Worm (Caenorhabditis elegans) whole organism, young adult: Measurements from ENCODE around the gene F54B11.5.
A peak's percentile ranks its signal among the peaks of the same experiment; 100 is the strongest.

Source experiments
- B0035.1 ChIP-seq: sonication (generic microtip); optimal IDR thresholded peaks from 2 replicates; lab custom pipeline; 2016; ENCODE audit warnings: missing genetic modification characterization, mild to moderate bottlenecking, missing compliant biosample characterization, missing genotype, missing genetic modification reagents
- B0336.3 ChIP-seq: fragments of 200-800 bp; sonication (Bioruptor generic); IDR thresholded peaks from 2 replicates; pipeline ENCODE4 v1.3.6; 2022; ENCODE audit warnings: missing genetic modification characterization, missing compliant biosample characterization
- C06A6.2 ChIP-seq: fragments of 200-800 bp; sonication (Bioruptor generic); conservative IDR thresholded peaks from 2 replicates; pipeline ENCODE4 v1.3.6; 2022; ENCODE audit warnings: missing genetic modification characterization, missing compliant biosample characterization
- F22D6.2 ChIP-seq: sonication (generic microtip); optimal IDR thresholded peaks from 2 replicates; lab custom pipeline; 2016; ENCODE audit warnings: mild to moderate bottlenecking, missing genetic modification characterization, missing compliant biosample characterization
- F23B12.7 ChIP-seq: sonication (generic microtip); optimal IDR thresholded peaks from 2 replicates; lab custom pipeline; 2017; ENCODE audit warnings: missing genetic modification characterization, mild to moderate bottlenecking, missing compliant biosample characterization, antibody characterized with exemption, moderate library complexity; ENCODE audit not compliant: insufficient read depth
- F33H1.4 ChIP-seq: fragments of 200-800 bp; sonication (Bioruptor generic); IDR thresholded peaks from 2 replicates; pipeline ENCODE4 v1.3.6; 2022; ENCODE audit warnings: missing genetic modification reagents, missing genetic modification characterization, missing compliant biosample characterization
- F39B2.1 ChIP-seq: fragments of 200-800 bp; sonication (Bioruptor generic); IDR thresholded peaks from 2 replicates; pipeline ENCODE4 v1.3.6; 2022; ENCODE audit warnings: missing genetic modification reagents, missing genetic modification characterization, missing compliant biosample characterization
- K11D2.4 ChIP-seq: fragments of 200-800 bp; sonication (Bioruptor generic); IDR thresholded peaks from 2 replicates; pipeline ENCODE4 v1.3.6; 2022; ENCODE audit warnings: missing genetic modification reagents, missing genetic modification characterization, missing compliant biosample characterization
- T26A5.8 ChIP-seq: sonication (generic microtip); optimal IDR thresholded peaks from 2 replicates; lab custom pipeline; 2016; ENCODE audit warnings: missing genetic modification characterization, missing compliant biosample characterization
- Y53G8AR.9 ChIP-seq: fragments of 200-800 bp; sonication (Bioruptor generic); conservative IDR thresholded peaks from 2 replicates; pipeline ENCODE4 v1.3.6; 2022; ENCODE audit warnings: missing genetic modification reagents, missing genetic modification characterization, missing compliant biosample characterization
- ZK185.1 ChIP-seq: sonication (generic microtip); optimal IDR thresholded peaks from 2 replicates; lab custom pipeline; 2016; ENCODE audit warnings: mild to moderate bottlenecking, missing genetic modification characterization, missing compliant biosample characterization; ENCODE audit not compliant: poor library complexity, severe bottlenecking
- ama-1 ChIP-seq, 3 experiments: fragments of 150-350 bp in 1 of 3; sonication (generic microtip) in 2 of 3; optimal IDR thresholded peaks; 2 replicates each; lab custom pipeline; 2014 to 2018; ENCODE audit warnings: missing biosample characterization in 2 of 3, missing genetic modification characterization in 2 of 3, missing genetic modification reagents in 2 of 3
- aptf-2 ChIP-seq: fragments of 200-800 bp; sonication (Bioruptor generic); conservative IDR thresholded peaks from 2 replicates; pipeline ENCODE4 v1.3.6; 2022; ENCODE audit warnings: missing genetic modification reagents, missing genetic modification characterization, missing compliant biosample characterization
- ccch-3 ChIP-seq: fragments of 200-800 bp; sonication (Bioruptor generic); optimal IDR thresholded peaks from 2 replicates; lab custom pipeline; 2018; ENCODE audit warnings: mild to moderate bottlenecking, missing genetic modification characterization, missing compliant biosample characterization
- ceh-40 ChIP-seq: fragments of 200-800 bp; sonication (Bioruptor generic); IDR thresholded peaks from 2 replicates; pipeline ENCODE4 v1.3.6; 2022; ENCODE audit warnings: missing genetic modification characterization, missing compliant biosample characterization
- ceh-58 ChIP-seq: fragments of 200-800 bp; sonication (Bioruptor generic); IDR thresholded peaks from 2 replicates; pipeline ENCODE4 v1.3.6; 2022; ENCODE audit warnings: missing genetic modification characterization, missing compliant biosample characterization
- die-1 ChIP-seq: sonication (generic microtip); optimal IDR thresholded peaks from 2 replicates; lab custom pipeline; 2016; ENCODE audit warnings: missing genotype, mild to moderate bottlenecking, missing genetic modification characterization, missing compliant biosample characterization
- ekl-4 ChIP-seq: fragments of 200-800 bp; sonication (Bioruptor generic); IDR thresholded peaks from 2 replicates; pipeline ENCODE4 v1.3.6; 2022; ENCODE audit warnings: missing genetic modification reagents, missing genetic modification characterization, missing compliant biosample characterization
- hlh-26 ChIP-seq: fragments of 200-800 bp; sonication (Bioruptor generic); conservative IDR thresholded peaks from 2 replicates; pipeline ENCODE4 v1.3.6; 2022; ENCODE audit warnings: missing genetic modification reagents, missing genetic modification characterization, missing compliant biosample characterization
- hmg-1.2 ChIP-seq: fragments of 200-800 bp; sonication (Bioruptor generic); IDR thresholded peaks from 2 replicates; pipeline ENCODE4 v1.3.6; 2022; ENCODE audit warnings: missing genetic modification reagents, missing genetic modification characterization, missing compliant biosample characterization
- hsf-1 ChIP-seq: fragments of 200-800 bp; sonication (Bioruptor generic); IDR thresholded peaks from 2 replicates; pipeline ENCODE4 v1.3.6; 2022; ENCODE audit warnings: missing genetic modification reagents, missing genetic modification characterization, missing compliant biosample characterization
- lin-35 ChIP-seq, 3 experiments: fragments of 150-350 bp in 2 of 3; sonication (generic microtip) in 1 of 3; optimal IDR thresholded peaks; 2 replicates each; lab custom pipeline; 2014 to 2018; ENCODE audit warnings: missing biosample characterization in 3 of 3, missing genetic modification characterization in 3 of 3, missing genetic modification reagents in 3 of 3
- lin-40 ChIP-seq: sonication (generic microtip); optimal IDR thresholded peaks from 2 replicates; lab custom pipeline; 2016; ENCODE audit warnings: missing genetic modification characterization, mild to moderate bottlenecking, missing compliant biosample characterization, missing genotype, missing genetic modification reagents
- lin-54 ChIP-seq: fragments of 200-800 bp; sonication (Bioruptor generic); optimal IDR thresholded peaks from 2 replicates; lab custom pipeline; 2018; ENCODE audit warnings: mild to moderate bottlenecking, missing genetic modification characterization, missing compliant biosample characterization
- lsl-1 ChIP-seq: fragments of 200-800 bp; sonication (Bioruptor generic); optimal IDR thresholded peaks from 2 replicates; lab custom pipeline; 2018; ENCODE audit warnings: mild to moderate bottlenecking, missing genetic modification characterization, moderate library complexity, missing compliant biosample characterization
- madf-10 ChIP-seq: sonication (generic microtip); optimal IDR thresholded peaks from 2 replicates; lab custom pipeline; 2016; ENCODE audit warnings: mild to moderate bottlenecking, missing genetic modification characterization, missing compliant biosample characterization
- madf-3 ChIP-seq: fragments of 200-800 bp; sonication (Bioruptor generic); IDR thresholded peaks from 2 replicates; pipeline ENCODE4 v1.3.6; 2022; ENCODE audit warnings: missing genetic modification reagents, missing genetic modification characterization, missing compliant biosample characterization
- nhr-120 ChIP-seq: fragments of 200-800 bp; sonication (Bioruptor generic); IDR thresholded peaks from 2 replicates; pipeline ENCODE4 v1.3.6; 2022; ENCODE audit warnings: missing genetic modification characterization, missing compliant biosample characterization
- pbrm-1 ChIP-seq: fragments of 200-800 bp; sonication (Bioruptor generic); IDR thresholded peaks from 2 replicates; pipeline ENCODE4 v1.3.6; 2022; ENCODE audit warnings: missing genetic modification reagents, missing genetic modification characterization, missing compliant biosample characterization
- repo-1 ChIP-seq: sonication (generic microtip); optimal IDR thresholded peaks from 2 replicates; lab custom pipeline; 2017; ENCODE audit warnings: mild to moderate bottlenecking, missing genetic modification characterization, missing compliant biosample characterization
- sdz-38 ChIP-seq: sonication (generic microtip); optimal IDR thresholded peaks from 2 replicates; lab custom pipeline; 2016; ENCODE audit warnings: missing genotype, missing genetic modification characterization, missing compliant biosample characterization
- sea-2 ChIP-seq: fragments of 200-800 bp; sonication (Bioruptor generic); IDR thresholded peaks from 2 replicates; pipeline ENCODE4 v1.3.6; 2022; ENCODE audit warnings: missing genetic modification characterization, missing compliant biosample characterization
- snpc-1.3 ChIP-seq: sonication (generic microtip); optimal IDR thresholded peaks from 2 replicates; lab custom pipeline; 2017; ENCODE audit warnings: missing genetic modification characterization, mild to moderate bottlenecking, missing compliant biosample characterization, antibody characterized with exemption, moderate library complexity, missing genotype, missing genetic modification reagents; ENCODE audit not compliant: insufficient read depth
- somi-1 ChIP-seq: fragments of 200-800 bp; sonication (Bioruptor generic); optimal IDR thresholded peaks from 2 replicates; lab custom pipeline; 2018; ENCODE audit warnings: mild to moderate bottlenecking, missing genetic modification characterization, missing compliant biosample characterization
- sptf-2 ChIP-seq: fragments of 200-800 bp; sonication (Bioruptor generic); optimal IDR thresholded peaks from 2 replicates; lab custom pipeline; 2018; ENCODE audit warnings: mild to moderate bottlenecking, missing genetic modification characterization, missing compliant biosample characterization
- tbx-9 ChIP-seq: sonication (generic microtip); optimal IDR thresholded peaks from 2 replicates; lab custom pipeline; 2016; ENCODE audit warnings: borderline replicate concordance, missing genetic modification characterization, inconsistent platforms, missing compliant biosample characterization
- zim-3 ChIP-seq: sonication (generic microtip); optimal IDR thresholded peaks from 2 replicates; lab custom pipeline; 2017; ENCODE audit warnings: mild to moderate bottlenecking, missing genetic modification characterization, moderate library complexity, missing compliant biosample characterization
- ztf-22 ChIP-seq: fragments of 200-800 bp; sonication (Bioruptor generic); optimal IDR thresholded peaks from 2 replicates; lab custom pipeline; 2018; ENCODE audit warnings: mild to moderate bottlenecking, missing genetic modification characterization, moderate library complexity, missing compliant biosample characterization
- ztf-26 ChIP-seq: sonication (generic microtip); optimal IDR thresholded peaks from 2 replicates; lab custom pipeline; 2017; ENCODE audit warnings: missing genetic modification characterization, missing compliant biosample characterization

Gene F54B11.5

ce11 chrX:13555098-13555497, 40.8 kb downstream of the F54B11.5 start:
- TF ChIP-seq repo-1 (tag; lab: Kevin White, UChicago) = no peak
- TF ChIP-seq B0035.1 (tag; lab: Kevin White, UChicago) = no peak
- TF ChIP-seq K11D2.4 (GFP tag; lab: Robert Waterston, UW) = no peak
- no peak for TF ChIP-seq snpc-1.3 (tag; lab: Kevin White, UChicago)
- no peak for TF ChIP-seq ceh-58 (GFP tag; lab: Robert Waterston, UW)
- TF ChIP-seq lin-40 (tag; lab: Kevin White, UChicago) = no peak
- no peak for TF ChIP-seq madf-3 (GFP tag; lab: Robert Waterston, UW)
- TF ChIP-seq die-1 (tag; lab: Kevin White, UChicago) = no peak
- TF ChIP-seq somi-1 = no peak
- TF ChIP-seq aptf-2 (GFP tag; lab: Robert Waterston, UW) = no peak
- no peak for TF ChIP-seq ceh-40 (GFP tag; lab: Robert Waterston, UW)
- TF ChIP-seq nhr-120 (GFP tag; lab: Robert Waterston, UW) = no peak
- TF ChIP-seq hlh-26 (GFP tag; lab: Robert Waterston, UW) = no peak
- TF ChIP-seq hmg-1.2 (GFP tag; lab: Robert Waterston, UW) = no peak
- no peak for TF ChIP-seq ztf-22
- no peak for TF ChIP-seq sptf-2
- TF ChIP-seq F39B2.1 (GFP tag; lab: Robert Waterston, UW) = no peak
- no peak for TF ChIP-seq T26A5.8 (tag; lab: Kevin White, UChicago)
- no peak for TF ChIP-seq lin-35 (GFP tag; optimal IDR thresholded peaks at IDR 0.05; lab: Kevin White, UChicago)
- TF ChIP-seq, all 124 proteins: peak for 0

ce11 chrX:13550890-13551289, 45.0 kb downstream of the F54B11.5 start, which contains the start of gene odr-1:
TSS of gene odr-1 (minus strand) at chrX:13550990.
- TF ChIP-seq B0336.3 (no peak), tbx-9 (tag; lab: Kevin White, UChicago) (no peak), lin-54 (GFP tag; lab: Kevin White, UChicago) (no peak), sea-2 (GFP tag; lab: Robert Waterston, UW) (no peak), sptf-2 (no peak), F23B12.7 (tag; lab: Kevin White, UChicago) (no peak), B0035.1 (tag; lab: Kevin White, UChicago) (no peak), lin-35 (GFP tag; optimal IDR thresholded peaks at IDR 0.05; lab: Kevin White, UChicago) (no peak), F22D6.2 (tag; lab: Kevin White, UChicago) (no peak), hsf-1 (GFP tag; lab: Robert Waterston, UW) (no peak), F33H1.4 (no peak), Y53G8AR.9 (no peak), ccch-3 (no peak), ZK185.1 (tag; lab: Kevin White, UChicago) (no peak)

ce11 chrX:13544544-13545021, 51.3 kb downstream of the F54B11.5 start:
- no peak for TF ChIP-seq pbrm-1
- TF ChIP-seq Y53G8AR.9 = 0 out of 2 replicates have a peak, but pooled peaks have one; percentile 70
- TF ChIP-seq B0035.1 (tag; lab: Kevin White, UChicago) = no peak
- TF ChIP-seq lin-40 (tag; lab: Kevin White, UChicago) = peak; percentile 16
- TF ChIP-seq madf-10 (tag; lab: Kevin White, UChicago) = no peak
- 0 out of 2 replicates have a peak, but pooled peaks have one; percentile 13 for TF ChIP-seq madf-3 (GFP tag; lab: Robert Waterston, UW)
- peak; percentile 54 for TF ChIP-seq ztf-26
- TF ChIP-seq lsl-1 (GFP tag; lab: Kevin White, UChicago) = no peak
- TF ChIP-seq ama-1 (optimal IDR thresholded peaks at IDR 0.05; lab: Kevin White, UChicago) = peak; percentile 76
- TF ChIP-seq ama-1 (GFP tag; optimal IDR thresholded peaks at IDR 0.05; lab: Kevin White, UChicago) = no peak
- no peak for TF ChIP-seq ekl-4
- TF ChIP-seq zim-3 = peak; percentile 34
- 0 out of 2 replicates have a peak, but pooled peaks have one; percentile 16 for TF ChIP-seq C06A6.2 (GFP tag; lab: Robert Waterston, UW)
- no peak for TF ChIP-seq sdz-38
- peak; percentile 36; the same call in 1 of the 2 replicates for TF ChIP-seq K11D2.4 (GFP tag; lab: Robert Waterston, UW)
